Fruit fly (Drosophila melanogaster): ENCODE results near the gene Ubr3.

DNA sequence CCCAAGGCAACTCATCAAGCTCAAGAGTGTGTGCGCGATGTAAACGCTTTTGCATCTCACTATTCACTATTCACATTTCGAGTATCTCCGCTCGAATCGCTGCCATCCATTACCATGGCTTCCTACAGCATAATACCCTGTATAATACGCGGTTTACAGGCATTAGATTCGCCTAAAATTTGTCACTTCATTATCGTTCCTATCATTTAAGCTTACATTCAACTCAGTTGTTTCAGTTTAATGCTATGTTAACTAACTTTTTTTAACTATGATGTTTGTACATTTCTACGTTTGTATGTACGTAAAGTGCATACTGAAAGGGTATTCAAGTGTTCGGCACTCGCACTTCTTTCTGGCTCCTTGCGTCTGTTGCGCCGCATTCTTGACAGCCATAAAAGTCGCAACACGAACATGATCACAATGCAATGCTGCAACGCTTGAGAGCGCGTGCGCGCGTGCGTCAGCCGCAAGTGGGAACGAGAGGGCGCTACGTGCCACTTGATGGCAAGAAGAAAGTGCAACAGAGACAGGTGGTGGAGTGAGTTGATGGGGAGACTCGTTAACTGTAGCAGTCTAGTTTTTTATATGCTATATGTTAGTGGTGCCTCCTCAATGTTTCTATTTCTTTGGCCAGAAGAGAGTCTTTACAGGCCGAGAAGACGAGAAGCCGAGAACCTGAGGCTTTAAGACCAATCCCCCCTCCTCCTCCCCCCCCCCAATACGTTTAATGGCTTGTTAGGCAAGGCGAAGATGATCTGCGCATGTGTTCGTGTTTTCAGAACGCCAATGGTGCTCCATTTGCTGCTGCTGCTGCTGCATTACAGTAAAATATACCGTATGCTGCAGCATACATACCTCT, 41.5 kb downstream of the Ubr3 start:
- TF ChIP-seq Pdp1 (GFP tag; optimal IDR thresholded peaks at IDR 0.05): no peak
- no peak for TF ChIP-seq zen (tag; optimal IDR thresholded peaks at IDR 0.05)
- no peak for TF ChIP-seq Sry-β (GFP tag; optimal IDR thresholded peaks at IDR 0.05)
- no peak for TF ChIP-seq CG6813 (GFP tag; optimal IDR thresholded peaks at IDR 0.05)
- TF ChIP-seq da (GFP tag; optimal IDR thresholded peaks at IDR 0.05): no peak
- no peak for TF ChIP-seq CG30403 (GFP tag; optimal IDR thresholded peaks at IDR 0.05)
- TF ChIP-seq CG2712 (tag; optimal IDR thresholded peaks at IDR 0.05): no peak
- no peak for TF ChIP-seq Adf1 (GFP tag; IDR thresholded peaks at IDR 0.05)
- TF ChIP-seq bowl (GFP tag; IDR thresholded peaks at IDR 0.05): no peak
- TF ChIP-seq corto (GFP tag; optimal IDR thresholded peaks at IDR 0.05): no peak
- TF ChIP-seq CG5180 (GFP tag; optimal IDR thresholded peaks at IDR 0.05): no peak
- no peak for TF ChIP-seq E2f2 (GFP tag; IDR thresholded peaks at IDR 0.05)
- no peak for TF ChIP-seq CG3838 (GFP tag; optimal IDR thresholded peaks at IDR 0.05)

Data from whole organism, embryonic.